Fruit fly (Drosophila melanogaster) whole organism, adult: Measurements from ENCODE around the gene CG13392.

Experiments
- CG11617 ChIP-seq: fragments of 200-800 bp; sonication (Bioruptor generic); optimal IDR thresholded peaks from 2 replicates; lab custom pipeline; 2017; ENCODE audit warnings: mild to moderate bottlenecking, missing biosample characterization, missing genetic modification reagents, missing genetic modification characterization
- CG12768 ChIP-seq: fragments of 200-800 bp; sonication (Bioruptor generic); optimal IDR thresholded peaks from 2 replicates; lab custom pipeline; 2017; ENCODE audit warnings: missing biosample characterization, missing genetic modification characterization, mild to moderate bottlenecking, moderate library complexity, missing genetic modification reagents
- CG14711 ChIP-seq: fragments of 200-800 bp; sonication (Bioruptor generic); optimal IDR thresholded peaks from 2 replicates; lab custom pipeline; 2018; ENCODE audit warnings: missing biosample characterization, mild to moderate bottlenecking, missing genetic modification characterization, moderate library complexity
- CG1620 ChIP-seq: fragments of 200-800 bp; sonication (Bioruptor generic); optimal IDR thresholded peaks from 2 replicates; lab custom pipeline; 2016; ENCODE audit warnings: missing biosample characterization, missing genetic modification characterization
- CG33017 ChIP-seq: fragments of 200-800 bp; sonication (Bioruptor generic); optimal IDR thresholded peaks from 2 replicates; lab custom pipeline; 2018; ENCODE audit warnings: missing biosample characterization, mild to moderate bottlenecking, missing genetic modification characterization, moderate library complexity
- CG5204 ChIP-seq: fragments of 200-800 bp; sonication (Bioruptor generic); optimal IDR thresholded peaks from 2 replicates; lab custom pipeline; 2016; ENCODE audit warnings: missing biosample characterization, missing genetic modification characterization
- CG7045 ChIP-seq: fragments of 200-800 bp; sonication (Bioruptor generic); optimal IDR thresholded peaks from 2 replicates; lab custom pipeline; 2017; ENCODE audit warnings: missing biosample characterization, mild to moderate bottlenecking, missing genetic modification characterization
- CG7101 ChIP-seq: fragments of 200-800 bp; sonication (Bioruptor generic); optimal IDR thresholded peaks from 2 replicates; lab custom pipeline; 2018; ENCODE audit warnings: missing biosample characterization, mild to moderate bottlenecking, missing genetic modification characterization, moderate library complexity
- Clk ChIP-seq: fragments of 200-800 bp; sonication (Bioruptor generic); optimal IDR thresholded peaks from 2 replicates; lab custom pipeline; 2017; ENCODE audit warnings: missing biosample characterization, missing genetic modification characterization
- Crg-1 ChIP-seq: fragments of 200-800 bp; sonication (Bioruptor generic); optimal IDR thresholded peaks from 2 replicates; lab custom pipeline; 2016; ENCODE audit warnings: missing biosample characterization, missing genetic modification characterization
- Hr96 ChIP-seq: fragments of 200-800 bp; sonication (Bioruptor generic); optimal IDR thresholded peaks from 2 replicates; lab custom pipeline; 2016; ENCODE audit warnings: missing biosample characterization, missing genetic modification characterization
- Mnt ChIP-seq: fragments of 200-800 bp; sonication (Bioruptor generic); optimal IDR thresholded peaks from 2 replicates; lab custom pipeline; 2016; ENCODE audit warnings: missing biosample characterization, mild to moderate bottlenecking, missing genetic modification characterization
- bab1 ChIP-seq: fragments of 200-800 bp; sonication (Bioruptor generic); optimal IDR thresholded peaks from 3 replicates; lab custom pipeline; 2019; ENCODE audit warnings: missing biosample characterization, mild to moderate bottlenecking, missing genetic modification characterization, moderate library complexity
- cic ChIP-seq: fragments of 200-800 bp; sonication (Bioruptor generic); optimal IDR thresholded peaks from 2 replicates; lab custom pipeline; 2017; ENCODE audit warnings: missing biosample characterization, mild to moderate bottlenecking, missing genetic modification characterization, moderate library complexity
- cnc ChIP-seq, 2 experiments: fragments of >200 bp; optimal IDR thresholded peaks; 2 replicates each; lab custom pipeline; 2017
- kay ChIP-seq: fragments of 200-800 bp; sonication (Bioruptor generic); peaks from one replicate; lab custom pipeline; 2016; ENCODE audit warnings: missing biosample characterization, missing genetic modification characterization, borderline replicate concordance
- ovo ChIP-seq: fragments of 200-800 bp; sonication (Bioruptor generic); optimal IDR thresholded peaks from 2 replicates; lab custom pipeline; 2016; ENCODE audit warnings: missing biosample characterization, missing genetic modification characterization
- pad ChIP-seq: fragments of 200-800 bp; sonication (Bioruptor generic); optimal IDR thresholded peaks from 3 replicates; lab custom pipeline; 2017; ENCODE audit warnings: missing biosample characterization, missing genetic modification characterization, mild to moderate bottlenecking, moderate library complexity, missing genetic modification reagents
- tj ChIP-seq: fragments of 200-800 bp; sonication (Bioruptor generic); optimal IDR thresholded peaks from 3 replicates; lab custom pipeline; 2017; ENCODE audit warnings: missing biosample characterization, mild to moderate bottlenecking, missing genetic modification characterization, moderate library complexity
- toe ChIP-seq: fragments of 200-800 bp; sonication (Bioruptor generic); optimal IDR thresholded peaks from 2 replicates; lab custom pipeline; 2016; ENCODE audit warnings: missing biosample characterization, missing genetic modification characterization

Gene CG13392

dm6 chr2L:8418113-8418885 is 35.7 kb upstream of the CG13392 start:
- TF ChIP-seq CG1620 (GFP tag; lab: Kevin White, UChicago) (no peak), CG33017 (tag; lab: Kevin White, UChicago) (no peak), tj (GFP tag; lab: Kevin White, UChicago) (peak; percentile 68)

- TF ChIP-seq tj (GFP tag; lab: Kevin White, UChicago) (peak; percentile 91), Hr96 (GFP tag; lab: Kevin White, UChicago) (no peak)
These were observed 35.0 kb upstream of the CG13392 start for dm6 chr2L:8417562-8417961.

- peak; percentile 33 for TF ChIP-seq Hr96 (GFP tag; lab: Kevin White, UChicago)
- peak; percentile 1 for TF ChIP-seq CG33017 (tag; lab: Kevin White, UChicago)
- TF ChIP-seq CG14711: no peak
- TF ChIP-seq Clk: no peak
- no peak for TF ChIP-seq CG11617 (GFP tag; lab: Kevin White, UChicago)
- no peak for TF ChIP-seq CG12768 (GFP tag; lab: Kevin White, UChicago)
- peak; percentile 10 for TF ChIP-seq tj (GFP tag; lab: Kevin White, UChicago)
- TF ChIP-seq pad (GFP tag; lab: Kevin White, UChicago): no peak
- TF ChIP-seq cic: peak; percentile 19
- no peak for TF ChIP-seq CG7101 (tag; lab: Kevin White, UChicago)
- no peak for TF ChIP-seq Crg-1 (GFP tag; lab: Kevin White, UChicago)
- no peak for TF ChIP-seq Mnt (GFP tag; lab: Kevin White, UChicago)
- no peak for TF ChIP-seq toe (GFP tag; lab: Kevin White, UChicago)
- TF ChIP-seq CG7045 (GFP tag; lab: Kevin White, UChicago): peak; percentile 5
- peak; percentile 8 for TF ChIP-seq bab1 (GFP tag; lab: Kevin White, UChicago)
These were observed 33.9 kb upstream of the CG13392 start for dm6 chr2L:8416350-8417046.

- TF ChIP-seq CG7045 (GFP tag; lab: Kevin White, UChicago) (peak; percentile 25), Clk (no peak), CG33017 (tag; lab: Kevin White, UChicago) (peak; percentile 51), kay (GFP tag; lab: Kevin White, UChicago) (no peak), tj (GFP tag; lab: Kevin White, UChicago) (peak; percentile 17), bab1 (GFP tag; lab: Kevin White, UChicago) (no peak), CG12768 (GFP tag; lab: Kevin White, UChicago) (peak; percentile 48), cic (no peak), toe (GFP tag; lab: Kevin White, UChicago) (no peak), Crg-1 (GFP tag; lab: Kevin White, UChicago) (no peak), CG5204 (GFP tag; lab: Kevin White, UChicago) (peak; percentile 60), Mnt (GFP tag; lab: Kevin White, UChicago) (no peak), pad (GFP tag; lab: Kevin White, UChicago) (peak; percentile 44), Hr96 (GFP tag; lab: Kevin White, UChicago) (no peak), CG14711 (no peak), CG1620 (GFP tag; lab: Kevin White, UChicago) (peak; percentile 61), cnc (optimal IDR thresholded peaks at IDR 0.05; lab: Kevin White, UChicago) (no peak), CG7101 (tag; lab: Kevin White, UChicago) (peak; percentile 68), ovo (GFP tag; lab: Kevin White, UChicago) (peak; percentile 59), CG11617 (GFP tag; lab: Kevin White, UChicago) (peak; percentile 59)
These were observed 32.6 kb upstream of the CG13392 start, which contains the start of the genes CG13398 and Akap200 for dm6 chr2L:8414887-8415883. Gene CG13398 (minus strand): TSS chr2L:8415256. Gene Akap200 (plus strand): TSS chr2L:8415690.

dm6 chr2L:8411530-8411929 is 28.9 kb upstream of the CG13392 start, which contains the start of gene Naglu:
Gene Naglu (minus strand): TSS chr2L:8411868.
- TF ChIP-seq CG1620 (GFP tag; lab: Kevin White, UChicago) (no peak), Mnt (GFP tag; lab: Kevin White, UChicago) (no peak), bab1 (GFP tag; lab: Kevin White, UChicago) (no peak), cnc (optimal IDR thresholded peaks at IDR 0.05; lab: Kevin White, UChicago) (no peak), tj (GFP tag; lab: Kevin White, UChicago) (no peak), CG33017 (tag; lab: Kevin White, UChicago) (peak; percentile 5), Clk (no peak), CG5204 (GFP tag; lab: Kevin White, UChicago) (no peak), Crg-1 (GFP tag; lab: Kevin White, UChicago) (no peak), cic (peak; percentile 27), kay (GFP tag; lab: Kevin White, UChicago) (no peak), CG11617 (GFP tag; lab: Kevin White, UChicago) (peak; percentile 7), CG7045 (GFP tag; lab: Kevin White, UChicago) (no peak), ovo (GFP tag; lab: Kevin White, UChicago) (no peak), CG7101 (tag; lab: Kevin White, UChicago) (peak; percentile 24), pad (GFP tag; lab: Kevin White, UChicago) (no peak), CG14711 (no peak), Hr96 (GFP tag; lab: Kevin White, UChicago) (no peak), toe (GFP tag; lab: Kevin White, UChicago) (no peak), CG12768 (GFP tag; lab: Kevin White, UChicago) (peak; percentile 17)
